Worm (Caenorhabditis elegans) whole organism, L4 larva: ENCODE measurements around the gene srlf-12.

ENCODE experiments used
- F10B5.3 ChIP-seq: sonication (generic microtip); optimal IDR thresholded peaks from 2 replicates; lab custom pipeline; 2016; ENCODE audit warnings: mild to moderate bottlenecking, missing genetic modification characterization, missing compliant biosample characterization
- F44E2.7 ChIP-seq: fragments of 200-800 bp; sonication (Bioruptor generic); IDR thresholded peaks from 2 replicates; pipeline ENCODE4 v2.1.2; 2022; ENCODE audit warnings: missing genetic modification characterization, missing compliant biosample characterization
- F49E8.2 ChIP-seq: sonication (generic microtip); optimal IDR thresholded peaks from 2 replicates; lab custom pipeline; 2016; ENCODE audit warnings: missing compliant biosample characterization, mild to moderate bottlenecking, missing genetic modification characterization, borderline replicate concordance
- R02D3.7 ChIP-seq: fragments of 150-350 bp; sonication (generic microtip); optimal IDR thresholded peaks from 3 replicates; lab custom pipeline; 2014; ENCODE audit warnings: missing biosample characterization, missing genetic modification characterization
- T26A8.4 ChIP-seq: fragments of 200-800 bp; sonication (Bioruptor generic); IDR thresholded peaks from 2 replicates; pipeline ENCODE4 v1.3.6; 2022; ENCODE audit warnings: missing genetic modification characterization, missing compliant biosample characterization
- Y5F2A.4 ChIP-seq: fragments of 200-800 bp; sonication (Bioruptor generic); optimal IDR thresholded peaks from 2 replicates; lab custom pipeline; 2018; ENCODE audit warnings: mild to moderate bottlenecking, missing genetic modification characterization, missing compliant biosample characterization
- ZK337.2 ChIP-seq: fragments of 200-800 bp; sonication (Bioruptor generic); IDR thresholded peaks from 2 replicates; pipeline ENCODE4 v1.3.6; 2022; ENCODE audit warnings: missing genetic modification reagents, missing genetic modification characterization, missing compliant biosample characterization
- aly-2 ChIP-seq: sonication (generic microtip); optimal IDR thresholded peaks from 2 replicates; lab custom pipeline; 2018; ENCODE audit warnings: missing biosample characterization, missing genetic modification characterization
- ama-1 ChIP-seq: fragments of 150-350 bp; optimal IDR thresholded peaks from 2 replicates; lab custom pipeline; 2014; ENCODE audit warnings: inconsistent platforms, mixed read lengths
- attf-4 ChIP-seq: sonication (generic microtip); optimal IDR thresholded peaks from 3 replicates; lab custom pipeline; 2017; ENCODE audit warnings: missing biosample characterization, missing genetic modification characterization
- ceh-32 ChIP-seq: sonication (generic microtip); optimal IDR thresholded peaks from 2 replicates; lab custom pipeline; 2016; ENCODE audit warnings: mild to moderate bottlenecking, missing genetic modification characterization, missing compliant biosample characterization; ENCODE audit not compliant: poor library complexity
- ces-1 ChIP-seq: fragments of 150-350 bp; sonication (generic microtip); optimal IDR thresholded peaks from 4 replicates; lab custom pipeline; 2014; ENCODE audit warnings: missing biosample characterization, missing genetic modification reagents, missing genetic modification characterization
- ctbp-1 ChIP-seq: fragments of 200-800 bp; sonication (Bioruptor generic); IDR thresholded peaks from 2 replicates; pipeline ENCODE4 v1.3.6; 2022; ENCODE audit warnings: missing genetic modification reagents, missing genetic modification characterization, missing compliant biosample characterization
- daf-12 ChIP-seq: fragments of 150-350 bp; optimal IDR thresholded peaks from 2 replicates; lab custom pipeline; 2014; ENCODE audit warnings: missing biosample characterization, missing genetic modification reagents, missing genetic modification characterization
- dmd-9 ChIP-seq: fragments of 200-800 bp; sonication (Bioruptor generic); IDR thresholded peaks from 2 replicates; pipeline ENCODE4 v1.3.6; 2022; ENCODE audit warnings: missing genetic modification reagents, missing genetic modification characterization, missing compliant biosample characterization
- duxl-1 ChIP-seq: sonication (generic microtip); optimal IDR thresholded peaks from 2 replicates; lab custom pipeline; 2016; ENCODE audit warnings: mild to moderate bottlenecking, missing genetic modification characterization, moderate library complexity, missing compliant biosample characterization; ENCODE audit not compliant: poor library complexity
- dve-1 ChIP-seq: sonication (generic microtip); optimal IDR thresholded peaks from 2 replicates; lab custom pipeline; 2017; ENCODE audit warnings: antibody characterized with exemption, mild to moderate bottlenecking, missing genetic modification characterization, missing compliant biosample characterization; ENCODE audit not compliant: insufficient read depth
- egl-43 ChIP-seq: fragments of 200-800 bp; sonication (Bioruptor generic); IDR thresholded peaks from 2 replicates; pipeline ENCODE4 v1.3.6; 2022; ENCODE audit warnings: missing genetic modification reagents, missing genetic modification characterization, missing compliant biosample characterization
- hif-1 ChIP-seq, 2 experiments: sonication (generic microtip); optimal IDR thresholded peaks; 2 replicates each; lab custom pipeline; 2016 to 2017; ENCODE audit warnings: missing compliant biosample characterization in 2 of 2, missing genetic modification characterization in 2 of 2, missing genetic modification reagents in 2 of 2, missing genotype in 2 of 2, mild to moderate bottlenecking in 1 of 2
- hlh-11 ChIP-seq: fragments of 200-800 bp; sonication (Bioruptor generic); optimal IDR thresholded peaks from 2 replicates; lab custom pipeline; 2018; ENCODE audit warnings: mild to moderate bottlenecking, missing genetic modification characterization, missing compliant biosample characterization
- hmg-1.1 ChIP-seq: fragments of 200-800 bp; sonication (Bioruptor generic); IDR thresholded peaks from 2 replicates; pipeline ENCODE4 v1.3.6; 2022; ENCODE audit warnings: missing genetic modification reagents, missing genetic modification characterization, missing compliant biosample characterization
- lim-7 ChIP-seq: fragments of 200-800 bp; sonication (Bioruptor generic); IDR thresholded peaks from 2 replicates; pipeline ENCODE4 v1.3.6; 2022; ENCODE audit warnings: missing genetic modification characterization, missing compliant biosample characterization
- lin-38 ChIP-seq: fragments of 200-800 bp; sonication (Bioruptor generic); IDR thresholded peaks from 2 replicates; pipeline ENCODE4 v1.3.6; 2022; ENCODE audit warnings: missing genetic modification reagents, missing genetic modification characterization, missing compliant biosample characterization
- lin-39 ChIP-seq: fragments of 150-350 bp; optimal IDR thresholded peaks from 2 replicates; lab custom pipeline; 2014; ENCODE audit warnings: missing biosample characterization, missing genetic modification reagents, missing genetic modification characterization
- mdl-1 ChIP-seq, 2 experiments: fragments of 150-350 bp in 1 of 2; sonication (generic microtip) in 1 of 2; optimal IDR thresholded peaks; 2 replicates each; lab custom pipeline; 2014 to 2017; ENCODE audit warnings: missing biosample characterization in 2 of 2, missing genetic modification characterization in 2 of 2
- mep-1 ChIP-seq: fragments of 150-350 bp; sonication (generic microtip); optimal IDR thresholded peaks from 3 replicates; lab custom pipeline; 2014; ENCODE audit warnings: missing biosample characterization, missing genetic modification characterization
- mes-2 ChIP-seq: sonication (generic microtip); optimal IDR thresholded peaks from 2 replicates; lab custom pipeline; 2016; ENCODE audit warnings: missing genotype, mild to moderate bottlenecking, missing genetic modification characterization, missing compliant biosample characterization; ENCODE audit not compliant: poor library complexity, severe bottlenecking
- nhr-11 ChIP-seq: fragments of 150-350 bp; optimal IDR thresholded peaks from 2 replicates; lab custom pipeline; 2014; ENCODE audit warnings: missing biosample characterization, missing genetic modification characterization
- nhr-41 ChIP-seq: fragments of 200-800 bp; sonication (Bioruptor generic); IDR thresholded peaks from 2 replicates; pipeline ENCODE4 v1.3.6; 2022; ENCODE audit warnings: missing genetic modification reagents, missing genetic modification characterization, missing compliant biosample characterization
- nhr-48 ChIP-seq: sonication (generic microtip); optimal IDR thresholded peaks from 2 replicates; lab custom pipeline; 2016; ENCODE audit warnings: mild to moderate bottlenecking, missing genetic modification characterization, missing compliant biosample characterization
- nhr-77 ChIP-seq: fragments of 150-350 bp; optimal IDR thresholded peaks from 2 replicates; lab custom pipeline; 2014; ENCODE audit warnings: missing biosample characterization, missing genetic modification characterization
- pha-4 ChIP-seq, 2 experiments: fragments of 150-350 bp in 1 of 2; fragments of 200-800 bp in 1 of 2; sonication (Bioruptor generic) in 1 of 2; IDR thresholded peaks in 1 of 2; optimal IDR thresholded peaks in 1 of 2; 2 replicates each; pipeline versions ENCODE4 v1.3.6 to Lab custom; 2014 to 2022; ENCODE audit warnings: missing genetic modification characterization in 2 of 2, missing genetic modification reagents in 2 of 2, missing biosample characterization in 1 of 2, missing compliant biosample characterization in 1 of 2
- rbr-2 ChIP-seq: sonication (generic microtip); optimal IDR thresholded peaks from 2 replicates; lab custom pipeline; 2016; ENCODE audit warnings: missing genotype, missing genetic modification characterization, missing compliant biosample characterization
- saeg-2 ChIP-seq: fragments of 200-800 bp; sonication (Bioruptor generic); IDR thresholded peaks from 2 replicates; pipeline ENCODE4 v1.3.6; 2022; ENCODE audit warnings: missing genetic modification reagents, missing genetic modification characterization, missing compliant biosample characterization
- sdz-12 ChIP-seq: fragments of 200-800 bp; sonication (Bioruptor generic); optimal IDR thresholded peaks from 2 replicates; lab custom pipeline; 2018; ENCODE audit warnings: mild to moderate bottlenecking, missing genetic modification characterization, missing compliant biosample characterization
- set-16 ChIP-seq: fragments of 200-800 bp; sonication (Bioruptor generic); IDR thresholded peaks from 2 replicates; pipeline ENCODE4 v1.3.6; 2022; ENCODE audit warnings: missing genetic modification reagents, missing genetic modification characterization, missing compliant biosample characterization
- skn-1 ChIP-seq: fragments of 150-350 bp; optimal IDR thresholded peaks from 2 replicates; lab custom pipeline; 2014; ENCODE audit warnings: missing biosample characterization, missing genetic modification characterization
- snpc-4 ChIP-seq: fragments of 150-350 bp; optimal IDR thresholded peaks from 2 replicates; lab custom pipeline; 2014; ENCODE audit warnings: missing biosample characterization, missing genetic modification characterization
- spr-1 ChIP-seq: sonication (generic microtip); optimal IDR thresholded peaks from 2 replicates; lab custom pipeline; 2016; ENCODE audit warnings: mild to moderate bottlenecking, missing genetic modification characterization, missing compliant biosample characterization
- unc-62 ChIP-seq, 3 experiments: fragments of 150-350 bp in 1 of 3; sonication (generic microtip); optimal IDR thresholded peaks in 2 of 3; peaks in 1 of 3; 1 replicate in 1 of 3; 2 replicates in 2 of 3; lab custom pipeline; 2014 to 2017; ENCODE audit warnings: missing biosample characterization in 3 of 3, missing genetic modification characterization in 3 of 3, missing genetic modification reagents in 3 of 3, missing genotype in 1 of 3
- zfp-3 ChIP-seq: fragments of 200-800 bp; sonication (Bioruptor generic); conservative IDR thresholded peaks from 2 replicates; pipeline ENCODE4 v1.3.6; 2022; ENCODE audit warnings: missing genetic modification reagents, missing genetic modification characterization, missing compliant biosample characterization
- zip-2 ChIP-seq: fragments of 150-350 bp; optimal IDR thresholded peaks from 2 replicates; lab custom pipeline; 2014; ENCODE audit warnings: missing biosample characterization, missing genetic modification characterization
- ztf-11 ChIP-seq: fragments of 150-350 bp; optimal IDR thresholded peaks from 2 replicates; lab custom pipeline; 2014; ENCODE audit warnings: missing biosample characterization, missing genetic modification characterization
- ztf-7 ChIP-seq: fragments of 150-350 bp; optimal IDR thresholded peaks from 2 replicates; lab custom pipeline; 2014; ENCODE audit warnings: missing biosample characterization, missing genetic modification characterization

The srlf-12 gene

DNA sequence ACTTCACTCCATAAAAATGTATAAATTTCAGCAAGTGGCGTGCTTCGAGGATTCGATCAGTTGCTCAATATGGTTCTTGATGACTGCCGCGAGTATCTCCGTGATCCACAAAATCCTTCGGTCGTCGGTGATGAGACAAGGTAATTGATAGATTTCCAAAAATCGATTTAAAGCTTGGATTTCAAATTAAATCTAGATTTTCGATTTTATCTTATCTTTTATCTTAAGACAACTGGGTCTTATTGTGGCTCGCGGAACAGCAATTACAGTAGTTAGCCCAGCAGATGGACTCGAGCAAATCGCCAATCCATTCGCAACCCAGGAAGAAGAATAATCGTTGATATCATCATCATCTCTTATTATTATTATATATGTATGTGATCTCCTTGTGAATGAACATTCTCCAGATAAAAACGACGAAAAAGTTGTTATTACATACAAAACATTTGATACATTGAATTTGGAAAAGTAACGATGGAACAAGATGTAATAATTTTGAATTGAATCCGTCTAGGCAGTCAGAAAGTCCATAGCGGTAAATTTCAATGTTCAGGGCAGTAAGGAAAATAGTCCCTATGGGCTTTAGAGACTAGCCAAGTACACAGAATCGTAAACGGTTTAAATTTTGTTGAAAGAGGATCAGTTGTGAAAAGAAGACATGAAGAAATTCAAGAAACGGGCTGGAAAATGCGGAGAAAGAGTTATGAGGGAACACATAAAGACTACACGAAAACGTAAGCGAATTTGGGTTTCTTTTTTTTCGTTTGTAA, 42.1 kb upstream of the srlf-12 start (continued):
- TF ChIP-seq dve-1 (tag; lab: Kevin White, UChicago), result peak; percentile 70
- peak; percentile 54 for TF ChIP-seq hlh-11 (tag; lab: Kevin White, UChicago)
- peak; percentile 14; the same call in 1 of the 2 replicates for TF ChIP-seq lim-7 (GFP tag; lab: Robert Waterston, UW)
- TF ChIP-seq zfp-3, result peak; percentile 84
- peak; percentile 20 for TF ChIP-seq spr-1 (tag; lab: Kevin White, UChicago)
- peak; percentile 70 for TF ChIP-seq nhr-77
- TF ChIP-seq nhr-11 (tag; lab: Kevin White, UChicago), result no peak
- no peak for TF ChIP-seq lin-39 (tag; lab: Kevin White, UChicago)
- no peak for TF ChIP-seq ztf-11
- TF ChIP-seq unc-62 (GFP tag; optimal IDR thresholded peaks at IDR 0.05 in 1 of 2; lab: Kevin White, UChicago), result peak in 1 of 2 experiments; percentile 65
- no peak for TF ChIP-seq unc-62 (tag; optimal IDR thresholded peaks at IDR 0.05; lab: Kevin White, UChicago)
- no peak for TF ChIP-seq F44E2.7
- TF ChIP-seq aly-2, result no peak
- TF ChIP-seq skn-1 (tag; lab: Kevin White, UChicago), result no peak
- peak; percentile 30; the same call in 1 of the 2 replicates for TF ChIP-seq nhr-41 (GFP tag; lab: Robert Waterston, UW)
- TF ChIP-seq egl-43 (GFP tag; lab: Robert Waterston, UW), result no peak
- no peak for TF ChIP-seq set-16 (GFP tag; lab: Robert Waterston, UW)
- TF ChIP-seq ctbp-1, result peak; percentile 58; the same call in 1 of the 2 replicates
- TF ChIP-seq mes-2 (tag; lab: Kevin White, UChicago), result peak; percentile 25
- no peak for TF ChIP-seq ces-1 (GFP tag; lab: Kevin White, UChicago)
- TF ChIP-seq T26A8.4 (GFP tag; lab: Robert Waterston, UW), result peak; percentile 75
- TF ChIP-seq zip-2 (tag; lab: Kevin White, UChicago), result no peak
- TF ChIP-seq R02D3.7 (tag; lab: Kevin White, UChicago), result no peak
- TF ChIP-seq pha-4 (GFP tag; IDR thresholded peaks at IDR 0.05; lab: Robert Waterston, UW), result peak; percentile 66; the same call in 1 of the 2 replicates
- no peak for TF ChIP-seq pha-4 (tag; optimal IDR thresholded peaks at IDR 0.05; lab: Kevin White, UChicago)
- TF ChIP-seq ama-1 (lab: Kevin White, UChicago), result peak; percentile 65
- TF ChIP-seq ZK337.2 (GFP tag; lab: Robert Waterston, UW), result no peak
- TF ChIP-seq snpc-4 (tag; lab: Kevin White, UChicago), result no peak
- TF ChIP-seq lin-38 (GFP tag; lab: Robert Waterston, UW), result peak; percentile 58
- no peak for TF ChIP-seq Y5F2A.4 (GFP tag; lab: Kevin White, UChicago)
- TF ChIP-seq hmg-1.1 (GFP tag; lab: Robert Waterston, UW), result peak; percentile 52; the same call in 1 of the 2 replicates
- peak; percentile 78 for TF ChIP-seq sdz-12
- peak; percentile 49 for TF ChIP-seq nhr-48 (tag; lab: Kevin White, UChicago)
- TF ChIP-seq attf-4 (tag; lab: Kevin White, UChicago), result no peak
- TF ChIP-seq hif-1 (tag; optimal IDR thresholded peaks at IDR 0.05; lab: Kevin White, UChicago), result peak in 1 of 2 experiments; percentile 23
- peak; percentile 60 for TF ChIP-seq mep-1
- TF ChIP-seq rbr-2 (tag; lab: Kevin White, UChicago), result no peak
- no peak for TF ChIP-seq ceh-32 (tag; lab: Kevin White, UChicago)
- TF ChIP-seq ztf-7 (tag; lab: Kevin White, UChicago), result no peak
- peak; percentile 2 for TF ChIP-seq duxl-1 (tag; lab: Kevin White, UChicago)
- no peak for TF ChIP-seq daf-12 (tag; lab: Kevin White, UChicago)
- TF ChIP-seq F49E8.2 (tag; lab: Kevin White, UChicago), result no peak
- TF ChIP-seq F10B5.3 (tag; lab: Kevin White, UChicago), result peak; percentile 32
- TF ChIP-seq saeg-2 (GFP tag; lab: Robert Waterston, UW), result no peak
- TF ChIP-seq mdl-1 (tag; optimal IDR thresholded peaks at IDR 0.05; lab: Kevin White, UChicago), result no peak
- no peak for TF ChIP-seq dmd-9 (GFP tag; lab: Robert Waterston, UW)
- TF ChIP-seq, all 104 proteins: peak for 37
